Worm (Caenorhabditis elegans): ENCODE measurements around the gene F15B10.3.
"Not testable (repeated sequence)": the region's sequence is repeated elsewhere in the genome, so short reads cannot be mapped to it uniquely, and the experiment has no call there.

Gene F15B10.3

DNA sequence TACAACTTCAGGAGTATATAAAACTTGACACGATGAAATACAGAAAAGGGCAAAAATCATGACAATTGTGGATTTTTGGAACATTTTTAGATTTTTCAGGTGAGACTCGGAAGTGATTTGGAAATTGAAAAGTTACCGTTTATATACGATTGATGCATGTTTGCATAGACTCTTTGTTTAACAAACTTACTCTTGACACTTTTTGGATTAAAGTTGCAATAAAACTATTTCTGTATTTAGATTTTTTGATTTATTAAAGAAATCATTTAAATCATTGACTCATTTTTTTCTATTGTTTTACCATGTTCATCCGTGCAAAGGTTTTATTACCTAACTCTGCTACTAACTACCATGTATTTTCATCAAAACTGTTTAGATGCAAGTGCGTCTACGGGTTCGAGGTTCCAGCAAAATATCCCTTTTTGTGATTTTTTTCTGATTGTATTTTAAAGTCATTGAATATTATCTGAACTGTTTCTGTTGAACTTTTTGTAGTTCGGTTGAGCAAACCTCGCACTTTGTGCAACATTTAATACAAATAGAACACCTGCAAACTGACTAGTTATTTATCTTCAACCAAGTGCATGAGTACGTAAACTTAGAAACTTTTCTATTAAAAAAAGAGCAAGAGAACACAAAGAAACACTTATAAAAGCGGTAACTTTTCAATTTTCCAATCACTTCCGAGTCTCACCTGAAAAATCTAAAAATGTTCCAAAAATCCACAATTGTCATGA lies 11.3 kb upstream of the F15B10.3 start, which contains the start of the genes nspb-1 and nspb-2:
Gene nspb-1, minus strand, starts transcription at position 101 of the 737 bp plus-strand sequence.
Gene nspb-2, plus strand, starts transcription at position 687 of the 737 bp plus-strand sequence.
- not testable (repeated sequence) for TF ChIP-seq mep-1 (tag; optimal IDR thresholded peaks at IDR 0.05); hif-1 (tag; optimal IDR thresholded peaks at IDR 0.05); mxl-2 (GFP tag; conservative IDR thresholded peaks at IDR 0.05)

DNA sequence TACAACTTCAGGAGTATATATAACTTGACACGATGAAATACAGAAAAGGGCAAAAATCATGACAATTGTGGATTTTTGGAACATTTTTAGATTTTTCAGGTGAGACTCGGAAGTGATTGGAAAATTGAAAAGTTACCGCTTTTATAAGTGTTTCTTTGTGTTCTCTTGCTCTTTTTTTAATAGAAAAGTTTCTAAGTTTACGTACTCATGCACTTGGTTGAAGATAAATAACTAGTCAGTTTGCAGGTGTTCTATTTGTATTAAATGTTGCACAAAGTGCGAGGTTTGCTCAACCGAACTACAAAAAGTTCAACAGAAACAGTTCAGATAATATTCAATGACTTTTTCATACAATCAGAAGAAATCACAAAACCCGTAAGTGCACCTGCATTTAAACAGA lies 7.6 kb upstream of the F15B10.3 start, which contains the start of gene nspb-3:
Gene nspb-3, minus strand, starts transcription at position 101 of the 400 bp plus-strand sequence.
- not testable (repeated sequence) for TF ChIP-seq Y105C5A.15 (GFP tag; IDR thresholded peaks at IDR 0.05); nhr-28 (tag; optimal IDR thresholded peaks at IDR 0.05); F10B5.3 (tag; optimal IDR thresholded peaks at IDR 0.05)

DNA sequence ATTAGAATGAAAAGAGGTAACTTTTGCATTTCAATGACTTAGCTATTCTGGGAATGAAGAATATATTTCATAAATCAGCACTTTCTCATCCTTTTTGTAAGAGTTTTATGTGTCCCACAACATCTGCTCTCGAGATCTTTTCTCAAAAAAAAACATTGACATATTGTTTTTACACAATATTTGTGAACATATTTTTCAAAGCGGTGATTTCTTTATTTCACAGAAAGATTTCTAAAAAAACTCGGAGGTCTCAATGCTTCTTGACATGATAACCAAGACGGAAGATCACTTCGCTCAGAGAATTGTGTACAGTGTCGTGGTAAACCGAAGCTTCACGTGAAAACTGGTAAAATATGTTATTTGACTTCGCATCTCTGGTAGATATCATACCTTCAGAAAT lies 6.6 kb upstream of the F15B10.3 start, which contains the start of gene F38A5.22:
Gene F38A5.22, minus strand, starts transcription at position 29 of the 400 bp plus-strand sequence.
- no peak for TF ChIP-seq zip-2 (tag; optimal IDR thresholded peaks at IDR 0.05)
- peak in 1 of 2 experiments; percentile 95 for TF ChIP-seq unc-62 (GFP tag; optimal IDR thresholded peaks at IDR 0.05 in 1 of 2)
- no peak for TF ChIP-seq unc-62 (tag; optimal IDR thresholded peaks at IDR 0.05)
- no peak for TF ChIP-seq zag-1 (tag; optimal IDR thresholded peaks at IDR 0.05)
- no peak for TF ChIP-seq php-3 (GFP tag; IDR thresholded peaks at IDR 0.05)
- no peak for TF ChIP-seq lin-13 (GFP tag; optimal IDR thresholded peaks at IDR 0.05)
- TF ChIP-seq nhr-11 (tag; optimal IDR thresholded peaks at IDR 0.05), result no peak
- TF ChIP-seq T20F7.1 (GFP tag; optimal IDR thresholded peaks at IDR 0.05), result no peak
- TF ChIP-seq mxl-3 (GFP tag; optimal IDR thresholded peaks at IDR 0.05), result no peak
- TF ChIP-seq nhr-28 (tag; optimal IDR thresholded peaks at IDR 0.05), result no peak

DNA sequence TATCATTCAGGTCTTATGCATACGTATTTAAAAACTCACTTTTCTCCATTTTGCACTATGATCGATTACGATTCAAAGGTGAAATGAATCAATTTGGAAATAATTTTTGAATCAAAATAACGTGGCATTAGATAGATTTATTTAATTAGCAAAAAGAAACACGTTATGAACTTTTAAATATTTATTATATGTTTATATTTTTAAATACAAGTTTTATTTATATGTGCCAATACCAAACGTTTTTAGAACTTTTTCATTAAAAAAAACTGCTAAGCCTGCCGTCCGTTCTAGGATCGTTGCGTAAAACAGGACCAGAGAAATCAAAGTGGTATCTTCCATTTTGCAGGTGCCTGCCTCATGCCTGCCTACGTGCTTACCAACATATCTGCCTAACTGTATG lies 5.2 kb upstream of the F15B10.3 start, which contains the start of gene F38A5.6:
Gene F38A5.6, minus strand, starts transcription at position 101 of the 400 bp plus-strand sequence.
- no peak for TF ChIP-seq tag-97 (GFP tag; IDR thresholded peaks at IDR 0.05)
- peak; percentile 22 for TF ChIP-seq aha-1 (tag)

- TF ChIP-seq saeg-2 (GFP tag; IDR thresholded peaks at IDR 0.05); madf-5 (GFP tag; IDR thresholded peaks at IDR 0.05); ztf-11 (tag; optimal IDR thresholded peaks at IDR 0.05): not testable (repeated sequence)
Observed at ce11 chrIV:6597918-6598317, 4.6 kb upstream of the F15B10.3 start, which contains the start of gene nspb-4. nspb-4 (plus strand) TSS chrIV:6598218.

- not testable (repeated sequence) for TF ChIP-seq daf-12 (tag; optimal IDR thresholded peaks at IDR 0.05); hlh-30 (tag; optimal IDR thresholded peaks at IDR 0.05; ENCODE audit: insufficient read depth); set-16 (GFP tag; IDR thresholded peaks at IDR 0.05)
Observed at ce11 chrIV:6598740-6599139, 3.7 kb upstream of the F15B10.3 start, which contains the start of gene nspb-5. nspb-5 (plus strand) TSS chrIV:6599040.

- TF ChIP-seq dmd-8 (GFP tag; IDR thresholded peaks at IDR 0.05), result no peak
Observed at ce11 chrIV:6599447-6599846, 3.0 kb upstream of the F15B10.3 start, which contains the start of gene F38A5.8. F38A5.8 (plus strand) TSS chrIV:6599747.

ce11 chrIV:6601213-6601724 lies 1.2 kb upstream of the F15B10.3 start, which contains the start of gene sup-36:
sup-36 (plus strand) TSS chrIV:6601674.
- no peak for TF ChIP-seq skn-1 (tag; optimal IDR thresholded peaks at IDR 0.05)
- TF ChIP-seq aha-1 (tag), result no peak
- no peak for TF ChIP-seq nhr-11 (tag; optimal IDR thresholded peaks at IDR 0.05)
- TF ChIP-seq jun-1 (tag; optimal IDR thresholded peaks at IDR 0.05), result no peak
- TF ChIP-seq nhr-25 (tag; optimal IDR thresholded peaks at IDR 0.05; ENCODE audit: borderline replicate concordance, insufficient read depth), result no peak
- TF ChIP-seq madf-5 (GFP tag; IDR thresholded peaks at IDR 0.05), result no peak
- no peak for TF ChIP-seq ctbp-1 (GFP tag; IDR thresholded peaks at IDR 0.05)
- no peak for TF ChIP-seq nhr-77 (tag; optimal IDR thresholded peaks at IDR 0.05)
- peak; percentile 49 for TF ChIP-seq nhr-28 (tag; optimal IDR thresholded peaks at IDR 0.05)
- peak; percentile 9 for TF ChIP-seq pqm-1 (tag; optimal IDR thresholded peaks at IDR 0.05)
- no peak for TF ChIP-seq ceh-32 (tag; optimal IDR thresholded peaks at IDR 0.05; ENCODE audit: poor library complexity)
- no peak for TF ChIP-seq dmd-9 (GFP tag; IDR thresholded peaks at IDR 0.05)
- TF ChIP-seq D1046.2 (GFP tag; IDR thresholded peaks at IDR 0.05), result no peak
- TF ChIP-seq hlh-30 (tag; optimal IDR thresholded peaks at IDR 0.05; ENCODE audit: insufficient read depth), result peak; percentile 71
- TF ChIP-seq nhr-111 (GFP tag; optimal IDR thresholded peaks at IDR 0.05), result no peak
- TF ChIP-seq nhr-48 (tag; optimal IDR thresholded peaks at IDR 0.05), result no peak
